Worm (Caenorhabditis elegans) whole organism, L1 larva: ENCODE measurements around the gene daf-18.
A peak's percentile ranks its signal among the peaks of the same experiment; 100 is the strongest.

Source experiments
- F16B12.6 ChIP-seq: fragments of 150-350 bp; optimal IDR thresholded peaks from 2 replicates; lab custom pipeline; 2014; ENCODE audit warnings: missing biosample characterization, missing genetic modification characterization
- aha-1 ChIP-seq: fragments of 150-350 bp; optimal IDR thresholded peaks from 2 replicates; lab custom pipeline; 2014; ENCODE audit warnings: missing biosample characterization, missing genetic modification characterization
- ama-1 ChIP-seq: fragments of 150-350 bp; optimal IDR thresholded peaks from 2 replicates; lab custom pipeline; 2014
- ceh-82 ChIP-seq, 3 experiments: fragments of 150-350 bp in 1 of 3; sonication (generic microtip) in 2 of 3; optimal IDR thresholded peaks; 2 replicates each; lab custom pipeline; 2014 to 2017; ENCODE audit warnings: missing biosample characterization in 3 of 3, missing genetic modification characterization in 3 of 3
- ceh-88 ChIP-seq: fragments of 200-800 bp; sonication (Bioruptor generic); IDR thresholded peaks from 2 replicates; pipeline ENCODE4 v1.3.6; 2022; ENCODE audit warnings: missing genetic modification characterization, missing compliant biosample characterization
- ces-1 ChIP-seq: fragments of 150-350 bp; optimal IDR thresholded peaks from 2 replicates; lab custom pipeline; 2014; ENCODE audit warnings: missing biosample characterization, missing genetic modification reagents, missing genetic modification characterization
- efl-1 ChIP-seq, 4 experiments: fragments of 150-350 bp; optimal IDR thresholded peaks in 3 of 4; peaks in 1 of 4; 1 replicate in 1 of 4; 2 replicates in 3 of 4; lab custom pipeline; 2014; ENCODE audit warnings: missing biosample characterization in 2 of 4, missing genetic modification characterization in 2 of 4, missing genetic modification reagents in 2 of 4
- efl-3 ChIP-seq: fragments of 200-800 bp; sonication (Bioruptor generic); optimal IDR thresholded peaks from 2 replicates; lab custom pipeline; 2018; ENCODE audit warnings: mild to moderate bottlenecking, missing genetic modification characterization, missing compliant biosample characterization
- egl-13 ChIP-seq: sonication (generic microtip); optimal IDR thresholded peaks from 2 replicates; lab custom pipeline; 2016; ENCODE audit warnings: missing genotype, missing genetic modification reagents, missing genetic modification characterization, missing compliant biosample characterization
- elt-2 ChIP-seq: sonication (generic microtip); optimal IDR thresholded peaks from 2 replicates; lab custom pipeline; 2016; ENCODE audit warnings: missing genetic modification characterization, mild to moderate bottlenecking, inconsistent platforms, missing compliant biosample characterization, missing genetic modification reagents
- ets-5 ChIP-seq: fragments of 200-800 bp; sonication (Bioruptor generic); IDR thresholded peaks from 2 replicates; pipeline ENCODE4 v1.3.6; 2022; ENCODE audit warnings: missing genetic modification characterization, missing compliant biosample characterization
- fkh-8 ChIP-seq: sonication (generic microtip); optimal IDR thresholded peaks from 2 replicates; lab custom pipeline; 2016; ENCODE audit warnings: mild to moderate bottlenecking, missing genetic modification characterization, missing compliant biosample characterization
- isw-1 ChIP-seq: fragments of 200-800 bp; sonication (Bioruptor generic); IDR thresholded peaks from 2 replicates; pipeline ENCODE4 v1.3.6; 2022; ENCODE audit warnings: missing genetic modification characterization, missing compliant biosample characterization
- lin-35 ChIP-seq, 2 experiments: fragments of 150-350 bp; optimal IDR thresholded peaks; 2 replicates each; lab custom pipeline; 2014; ENCODE audit warnings: missing biosample characterization in 2 of 2, missing genetic modification characterization in 2 of 2, missing genetic modification reagents in 2 of 2
- lsy-2 ChIP-seq, 2 experiments: fragments of 150-350 bp; optimal IDR thresholded peaks; 2 replicates each; lab custom pipeline; 2014; ENCODE audit warnings: missing biosample characterization in 2 of 2, missing genetic modification characterization in 2 of 2
- nhr-11 ChIP-seq: fragments of 150-350 bp; optimal IDR thresholded peaks from 2 replicates; lab custom pipeline; 2014; ENCODE audit warnings: missing biosample characterization, missing genetic modification characterization
- nhr-12 ChIP-seq: sonication (generic microtip); optimal IDR thresholded peaks from 2 replicates; lab custom pipeline; 2017; ENCODE audit warnings: missing biosample characterization, missing genetic modification characterization
- nhr-19 ChIP-seq: fragments of 200-800 bp; sonication (Bioruptor generic); conservative IDR thresholded peaks from 2 replicates; pipeline ENCODE4 v1.3.6; 2022; ENCODE audit warnings: missing genetic modification characterization, missing compliant biosample characterization
- nhr-20 ChIP-seq: sonication (generic microtip); optimal IDR thresholded peaks from 2 replicates; lab custom pipeline; 2016; ENCODE audit warnings: mild to moderate bottlenecking, missing genetic modification characterization, missing compliant biosample characterization
- nhr-237 ChIP-seq: fragments of 150-350 bp; optimal IDR thresholded peaks from 2 replicates; lab custom pipeline; 2014; ENCODE audit warnings: missing biosample characterization, missing genetic modification characterization
- nhr-47 ChIP-seq: sonication (generic microtip); optimal IDR thresholded peaks from 2 replicates; lab custom pipeline; 2016; ENCODE audit warnings: mild to moderate bottlenecking, missing genetic modification characterization, moderate library complexity, missing compliant biosample characterization
- nhr-85 ChIP-seq: sonication (generic microtip); peaks from one replicate; lab custom pipeline; 2016; ENCODE audit warnings: missing genetic modification characterization, inconsistent platforms, missing compliant biosample characterization
- pax-3 ChIP-seq: fragments of 200-800 bp; sonication (Bioruptor generic); optimal IDR thresholded peaks from 2 replicates; lab custom pipeline; 2018; ENCODE audit warnings: mild to moderate bottlenecking, missing genetic modification characterization, moderate library complexity, missing compliant biosample characterization
- pqm-1 ChIP-seq: sonication (generic microtip); optimal IDR thresholded peaks from 3 replicates; lab custom pipeline; 2017; ENCODE audit warnings: missing biosample characterization, missing genetic modification characterization
- sptf-1 ChIP-seq: fragments of 150-350 bp; optimal IDR thresholded peaks from 2 replicates; lab custom pipeline; 2014; ENCODE audit warnings: missing biosample characterization, missing genetic modification characterization
- swsn-7 ChIP-seq: sonication (generic microtip); optimal IDR thresholded peaks from 2 replicates; lab custom pipeline; 2016; ENCODE audit warnings: missing genetic modification characterization, missing compliant biosample characterization
- tbx-2 ChIP-seq: sonication (generic microtip); optimal IDR thresholded peaks from 2 replicates; lab custom pipeline; 2016; ENCODE audit warnings: missing genetic modification characterization, missing compliant biosample characterization
- tlp-1 ChIP-seq: fragments of 150-350 bp; optimal IDR thresholded peaks from 2 replicates; lab custom pipeline; 2014; ENCODE audit warnings: missing biosample characterization, missing genetic modification characterization
- unc-98 ChIP-seq: fragments of 200-800 bp; sonication (Bioruptor generic); IDR thresholded peaks from 2 replicates; pipeline ENCODE4 v1.3.6; 2022; ENCODE audit warnings: missing genetic modification characterization, missing compliant biosample characterization
- ztf-11 ChIP-seq, 2 experiments: sonication (generic microtip); optimal IDR thresholded peaks; 2 replicates each; lab custom pipeline; 2016 to 2017; ENCODE audit warnings: missing genetic modification characterization in 2 of 2, missing biosample characterization in 1 of 2, missing compliant biosample characterization in 1 of 2

daf-18 gene

ce11 chrIV:390279-390678 lies 34.7 kb downstream of the daf-18 start, which contains the start of the genes ears-2 and uncp-18 (continued):
- TF ChIP-seq nhr-237 (tag; lab: Kevin White, UChicago) (peak; percentile 41), nhr-20 (peak; percentile 92), efl-1 (optimal IDR thresholded peaks at IDR 0.05; lab: Kevin White, UChicago) (peak; percentile 80 to 81), efl-1 (GFP tag; optimal IDR thresholded peaks at IDR 0.05 in 1 of 2; lab: Kevin White, UChicago) (peak; percentile 69 to 98), sptf-1 (tag; lab: Kevin White, UChicago) (no peak), nhr-11 (peak; percentile 52), swsn-7 (tag; lab: Kevin White, UChicago) (peak; percentile 95), lin-35 (GFP tag; optimal IDR thresholded peaks at IDR 0.05; lab: Kevin White, UChicago) (peak; percentile 73 to 80), tlp-1 (tag; lab: Kevin White, UChicago) (no peak), ets-5 (GFP tag; lab: Robert Waterston, UW) (no peak), F16B12.6 (tag; lab: Kevin White, UChicago) (peak; percentile 67), unc-98 (GFP tag; lab: Robert Waterston, UW) (peak; percentile 26; the same call in 1 of the 2 replicates), efl-3 (GFP tag; lab: Kevin White, UChicago) (peak; percentile 76), ztf-11 (tag; optimal IDR thresholded peaks at IDR 0.05; lab: Kevin White, UChicago) (peak in 1 of 2 experiments; percentile 96), nhr-19 (GFP tag; lab: Robert Waterston, UW) (peak; percentile 90)
- TF ChIP-seq, all 84 proteins: peak for 64

ce11 chrIV:388073-388472 lies 36.9 kb downstream of the daf-18 start, which contains the start of gene ssna-1:
Gene ssna-1 (plus strand): TSS chrIV:388084.
- TF ChIP-seq unc-98 (GFP tag; lab: Robert Waterston, UW) (no peak), ces-1 (GFP tag; lab: Kevin White, UChicago) (no peak), fkh-8 (tag; lab: Kevin White, UChicago) (no peak), efl-1 (optimal IDR thresholded peaks at IDR 0.05; lab: Kevin White, UChicago) (no peak), efl-1 (GFP tag; optimal IDR thresholded peaks at IDR 0.05 in 1 of 2; lab: Kevin White, UChicago) (peak in 1 of 2 experiments; percentile 30), elt-2 (tag; lab: Kevin White, UChicago) (no peak), ceh-88 (GFP tag; lab: Robert Waterston, UW) (no peak), lsy-2 (tag; optimal IDR thresholded peaks at IDR 0.05; lab: Kevin White, UChicago) (peak in 1 of 2 experiments; percentile 26)

ce11 chrIV:387283-388048 lies 37.5 kb downstream of the daf-18 start:
- TF ChIP-seq isw-1 (GFP tag; lab: Robert Waterston, UW) (no peak), egl-13 (tag; lab: Kevin White, UChicago) (no peak), efl-1 (optimal IDR thresholded peaks at IDR 0.05; lab: Kevin White, UChicago) (no peak), efl-1 (GFP tag; optimal IDR thresholded peaks at IDR 0.05 in 1 of 2; lab: Kevin White, UChicago) (peak in 1 of 2 experiments; percentile 10), aha-1 (tag; lab: Kevin White, UChicago) (no peak)
- TF ChIP-seq, all 84 proteins: peak for 1

- TF ChIP-seq swsn-7 (tag; lab: Kevin White, UChicago), result no peak
- no peak for TF ChIP-seq tbx-2 (tag; lab: Kevin White, UChicago)
- TF ChIP-seq ama-1 (lab: Kevin White, UChicago), result no peak
- TF ChIP-seq nhr-12 (tag; lab: Kevin White, UChicago), result no peak
- TF ChIP-seq nhr-47, result no peak
- no peak for TF ChIP-seq nhr-85 (tag; lab: Kevin White, UChicago)
- no peak for TF ChIP-seq pqm-1 (tag; lab: Kevin White, UChicago)
- TF ChIP-seq efl-3 (GFP tag; lab: Kevin White, UChicago), result no peak
- no peak for TF ChIP-seq efl-1 (optimal IDR thresholded peaks at IDR 0.05; lab: Kevin White, UChicago)
- no peak for TF ChIP-seq efl-1 (GFP tag; optimal IDR thresholded peaks at IDR 0.05 in 1 of 2; lab: Kevin White, UChicago)
- no peak for TF ChIP-seq elt-2 (tag; lab: Kevin White, UChicago)
- TF ChIP-seq F16B12.6 (tag; lab: Kevin White, UChicago), result no peak
- no peak for TF ChIP-seq ceh-88 (GFP tag; lab: Robert Waterston, UW)
- TF ChIP-seq ceh-82 (tag; optimal IDR thresholded peaks at IDR 0.05; lab: Kevin White, UChicago), result no peak
- TF ChIP-seq pax-3 (tag; lab: Kevin White, UChicago), result no peak
These were observed 38.4 kb downstream of the daf-18 start, which contains the start of gene T07A9.14 for ce11 chrIV:386576-386975. Gene T07A9.14 (plus strand): TSS chrIV:386699.
